Fruit fly (Drosophila melanogaster) whole organism, prepupa: Measurements from ENCODE around the gene CG4287.

Experiments used
- CG10631 ChIP-seq: fragments of 200-800 bp; sonication (Bioruptor generic); optimal IDR thresholded peaks from 2 replicates; lab custom pipeline; 2016; ENCODE audit warnings: missing biosample characterization, missing genetic modification characterization
- CG10669 ChIP-seq: fragments of 200-800 bp; sonication (Bioruptor generic); optimal IDR thresholded peaks from 3 replicates; lab custom pipeline; 2018; ENCODE audit warnings: missing biosample characterization, mild to moderate bottlenecking, missing genetic modification characterization, moderate library complexity
- CG11294 ChIP-seq: fragments of 200-800 bp; sonication (Bioruptor generic); IDR thresholded peaks from 2 replicates; pipeline ENCODE4 v1.3.6; 2022; ENCODE audit warnings: missing biosample characterization, missing genetic modification characterization
- CG11762 ChIP-seq: fragments of 200-800 bp; sonication (Bioruptor generic); optimal IDR thresholded peaks from 3 replicates; lab custom pipeline; 2016; ENCODE audit warnings: missing biosample characterization, missing genetic modification characterization; ENCODE audit not compliant: insufficient read depth
- CG15336 ChIP-seq: fragments of 200-800 bp; sonication (Bioruptor generic); IDR thresholded peaks from 2 replicates; pipeline ENCODE4 v1.3.6; 2022; ENCODE audit warnings: missing biosample characterization, missing genetic modification characterization
- CG1621 ChIP-seq: fragments of 200-800 bp; sonication (Bioruptor generic); optimal IDR thresholded peaks from 3 replicates; lab custom pipeline; 2018; ENCODE audit warnings: missing biosample characterization, mild to moderate bottlenecking, missing genetic modification characterization
- CG16779 ChIP-seq: fragments of 200-800 bp; sonication (Bioruptor generic); optimal IDR thresholded peaks from 3 replicates; lab custom pipeline; 2017; ENCODE audit warnings: missing biosample characterization, mild to moderate bottlenecking, missing genetic modification characterization
- CG31627 ChIP-seq: fragments of 200-800 bp; sonication (Bioruptor generic); optimal IDR thresholded peaks from 3 replicates; lab custom pipeline; 2016; ENCODE audit warnings: missing biosample characterization, missing genetic modification characterization
- CG4318 ChIP-seq: fragments of 200-800 bp; sonication (Bioruptor generic); optimal IDR thresholded peaks from 3 replicates; lab custom pipeline; 2017; ENCODE audit warnings: missing biosample characterization, mild to moderate bottlenecking, missing genetic modification characterization
- CG6792 ChIP-seq: fragments of 200-800 bp; sonication (Bioruptor generic); optimal IDR thresholded peaks from 3 replicates; lab custom pipeline; 2016; ENCODE audit warnings: missing biosample characterization, missing genetic modification characterization
- CG6808 ChIP-seq: fragments of 200-800 bp; sonication (Bioruptor generic); optimal IDR thresholded peaks from 3 replicates; lab custom pipeline; 2017; ENCODE audit warnings: missing biosample characterization, missing genetic modification characterization, mild to moderate bottlenecking, moderate library complexity, missing genetic modification reagents
- CG6854 ChIP-seq: fragments of 200-800 bp; sonication (Bioruptor generic); optimal IDR thresholded peaks from 2 replicates; lab custom pipeline; 2017; ENCODE audit warnings: missing biosample characterization, mild to moderate bottlenecking, missing genetic modification characterization
- CG8119 ChIP-seq: fragments of 200-800 bp; sonication (Bioruptor generic); IDR thresholded peaks from 3 replicates; pipeline ENCODE4 v1.3.6; 2022; ENCODE audit warnings: missing biosample characterization, missing genetic modification characterization
- CG8632 ChIP-seq: fragments of 200-800 bp; sonication (Bioruptor generic); optimal IDR thresholded peaks from 3 replicates; lab custom pipeline; 2016; ENCODE audit warnings: missing biosample characterization, missing genetic modification characterization
- Eip75B ChIP-seq: fragments of 200-800 bp; sonication (Bioruptor generic); optimal IDR thresholded peaks from 3 replicates; lab custom pipeline; 2016; ENCODE audit warnings: missing biosample characterization, missing genetic modification characterization
- Eip78C ChIP-seq: fragments of 200-800 bp; sonication (Bioruptor generic); peaks from one replicate; lab custom pipeline; 2016; ENCODE audit warnings: missing biosample characterization, missing genetic modification characterization
- Ets21C ChIP-seq: fragments of 200-800 bp; sonication (Bioruptor generic); optimal IDR thresholded peaks from 3 replicates; lab custom pipeline; 2016; ENCODE audit warnings: missing biosample characterization, missing genetic modification characterization
- Gug ChIP-seq: fragments of 200-800 bp; sonication (Bioruptor generic); IDR thresholded peaks from 2 replicates; pipeline ENCODE4 v1.3.6; 2022; ENCODE audit warnings: missing biosample characterization, missing genetic modification characterization
- Hr39 ChIP-seq: fragments of 200-800 bp; sonication (Bioruptor generic); optimal IDR thresholded peaks from 2 replicates; lab custom pipeline; 2016; ENCODE audit warnings: missing biosample characterization, missing genetic modification characterization
- Hr4 ChIP-seq: fragments of 200-800 bp; sonication (Bioruptor generic); optimal IDR thresholded peaks from 3 replicates; lab custom pipeline; 2016; ENCODE audit warnings: missing biosample characterization, missing genetic modification characterization
- OdsH ChIP-seq: fragments of 200-800 bp; sonication (Bioruptor generic); optimal IDR thresholded peaks from 3 replicates; lab custom pipeline; 2016; ENCODE audit warnings: missing biosample characterization, missing genetic modification characterization
- Smox ChIP-seq: fragments of 200-800 bp; sonication (Bioruptor generic); optimal IDR thresholded peaks from 3 replicates; lab custom pipeline; 2016; ENCODE audit warnings: missing biosample characterization, missing genetic modification characterization
- Sox102F ChIP-seq: fragments of 200-800 bp; sonication (Bioruptor generic); optimal IDR thresholded peaks from 2 replicates; lab custom pipeline; 2016; ENCODE audit warnings: missing biosample characterization, mild to moderate bottlenecking, missing genetic modification characterization
- cyc ChIP-seq: fragments of 200-800 bp; sonication (Bioruptor generic); optimal IDR thresholded peaks from 3 replicates; lab custom pipeline; 2016; ENCODE audit warnings: missing biosample characterization, missing genetic modification characterization
- dac ChIP-seq: fragments of 200-800 bp; sonication (Bioruptor generic); optimal IDR thresholded peaks from 2 replicates; lab custom pipeline; 2017; ENCODE audit warnings: missing biosample characterization, mild to moderate bottlenecking, missing genetic modification characterization
- dsx ChIP-seq: fragments of 200-800 bp; optimal IDR thresholded peaks from 3 replicates; lab custom pipeline; 2019; ENCODE audit warnings: missing biosample characterization, mild to moderate bottlenecking, missing genetic modification characterization, moderate library complexity; ENCODE audit not compliant: poor library complexity, severe bottlenecking
- esn ChIP-seq: fragments of 200-800 bp; sonication (Bioruptor generic); optimal IDR thresholded peaks from 2 replicates; lab custom pipeline; 2016; ENCODE audit warnings: missing biosample characterization, mild to moderate bottlenecking, missing genetic modification characterization, moderate library complexity
- fd59A ChIP-seq: fragments of 200-800 bp; sonication (Bioruptor generic); optimal IDR thresholded peaks from 2 replicates; lab custom pipeline; 2017; ENCODE audit warnings: missing biosample characterization, mild to moderate bottlenecking, missing genetic modification characterization, missing genetic modification reagents
- fd85E ChIP-seq: fragments of 200-800 bp; sonication (Bioruptor generic); optimal IDR thresholded peaks from 3 replicates; lab custom pipeline; 2016; ENCODE audit warnings: missing biosample characterization, missing genetic modification characterization
- fkh ChIP-seq: fragments of 200-800 bp; sonication (Bioruptor generic); optimal IDR thresholded peaks from 3 replicates; lab custom pipeline; 2017; ENCODE audit warnings: missing biosample characterization, mild to moderate bottlenecking, missing genetic modification characterization, moderate library complexity
- ss ChIP-seq, 2 experiments: fragments of 200-800 bp; sonication (Bioruptor generic); optimal IDR thresholded peaks; 2 replicates in 1 of 2; 3 replicates in 1 of 2; lab custom pipeline; 2017 to 2018; ENCODE audit warnings: mild to moderate bottlenecking in 2 of 2, missing biosample characterization in 2 of 2, missing genetic modification characterization in 2 of 2, moderate library complexity in 1 of 2
- svp ChIP-seq: fragments of 200-800 bp; sonication (Bioruptor generic); peaks from one replicate; lab custom pipeline; 2016; ENCODE audit warnings: missing biosample characterization, missing genetic modification characterization
- topi ChIP-seq: fragments of 200-800 bp; sonication (Bioruptor generic); optimal IDR thresholded peaks from 3 replicates; lab custom pipeline; 2016; ENCODE audit warnings: missing biosample characterization, missing genetic modification characterization
- vri ChIP-seq: fragments of 200-800 bp; sonication (Bioruptor generic); optimal IDR thresholded peaks from 3 replicates; lab custom pipeline; 2016; ENCODE audit warnings: missing biosample characterization, mild to moderate bottlenecking, missing genetic modification characterization

The CG4287 gene

dm6 chr3R:15963690-15964281 lies at the start of gene CG4287, which contains the start of gene CG5516:
TSS of gene CG4287 (minus strand) at chr3R:15963867.
TSS of gene CG5516 (plus strand) at chr3R:15963884.
- TF ChIP-seq vri (GFP tag; lab: Kevin White, UChicago) (no peak), CG10631 (GFP tag; lab: Kevin White, UChicago) (no peak), CG6792 (GFP tag; lab: Kevin White, UChicago) (no peak), CG15336 (GFP tag; lab: Robert Waterston, UW) (no peak), Eip78C (GFP tag; lab: Kevin White, UChicago) (no peak), esn (GFP tag; lab: Kevin White, UChicago) (peak; percentile 65), fd59A (GFP tag; lab: Kevin White, UChicago) (no peak), svp (GFP tag; lab: Kevin White, UChicago) (peak; percentile 42), CG11762 (no peak), CG6854 (no peak), dac (GFP tag; lab: Kevin White, UChicago) (no peak), cyc (GFP tag; lab: Kevin White, UChicago) (peak; percentile 13), CG8632 (GFP tag; lab: Kevin White, UChicago) (no peak), fd85E (GFP tag; lab: Kevin White, UChicago) (no peak), Smox (GFP tag; lab: Kevin White, UChicago) (no peak), dsx (GFP tag; lab: Kevin White, UChicago) (peak; percentile 41), Hr4 (peak; percentile 11), CG10669 (GFP tag; lab: Kevin White, UChicago) (no peak)

dm6 chr3R:16011698-16012332 lies 48.1 kb upstream of the CG4287 start:
- no peak for TF ChIP-seq Gug (GFP tag; lab: Robert Waterston, UW)
- TF ChIP-seq fkh (GFP tag; lab: Kevin White, UChicago), result peak; percentile 58
- no peak for TF ChIP-seq CG6808 (GFP tag; lab: Kevin White, UChicago)
- peak; percentile 72 for TF ChIP-seq vri (GFP tag; lab: Kevin White, UChicago)
- TF ChIP-seq, all 60 proteins: peak for 2

- TF ChIP-seq Ets21C (GFP tag; lab: Kevin White, UChicago) (no peak), OdsH (no peak), CG4318 (GFP tag; lab: Kevin White, UChicago) (no peak), Hr39 (GFP tag; lab: Kevin White, UChicago) (no peak), vri (GFP tag; lab: Kevin White, UChicago) (no peak), CG10631 (GFP tag; lab: Kevin White, UChicago) (no peak), CG8119 (GFP tag; lab: Robert Waterston, UW) (no peak), CG11294 (GFP tag; lab: Robert Waterston, UW) (no peak), CG16779 (tag; lab: Kevin White, UChicago) (no peak), ss (GFP tag; optimal IDR thresholded peaks at IDR 0.05; lab: Kevin White, UChicago) (no peak), Sox102F (GFP tag; lab: Kevin White, UChicago) (no peak), Gug (GFP tag; lab: Robert Waterston, UW) (no peak), fkh (GFP tag; lab: Kevin White, UChicago) (no peak), CG1621 (tag; lab: Kevin White, UChicago) (no peak), cyc (GFP tag; lab: Kevin White, UChicago) (no peak), Eip75B (GFP tag; lab: Kevin White, UChicago) (no peak), Smox (GFP tag; lab: Kevin White, UChicago) (no peak), CG31627 (GFP tag; lab: Kevin White, UChicago) (no peak), topi (no peak)
- TF ChIP-seq, all 60 proteins: peak for 0
Measured at dm6 chr3R:16010009-16010505, 46.4 kb upstream of the CG4287 start.
